Worm (Caenorhabditis elegans): ENCODE data around the gene tag-322.

tag-322 gene

DNA sequence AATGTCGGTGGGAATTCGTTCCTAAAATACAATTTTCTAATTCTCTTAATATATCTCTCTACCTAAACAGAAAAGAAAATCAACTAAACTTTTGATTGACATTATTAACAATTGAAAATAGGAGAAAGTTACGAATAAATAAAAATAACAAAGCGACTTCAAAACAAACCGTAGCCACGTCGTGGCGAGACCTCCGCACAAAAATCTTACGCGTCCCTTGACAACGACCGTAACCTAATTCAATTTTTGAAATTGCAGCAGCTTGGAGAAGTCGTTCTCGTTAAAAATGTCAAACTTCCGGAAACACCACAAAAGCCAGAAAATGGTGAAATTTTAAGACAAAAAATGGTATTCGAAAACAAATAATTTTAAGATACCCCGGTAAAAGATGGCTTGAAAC, 21.0 kb downstream of the tag-322 start:
- TF ChIP-seq tbx-2 (tag; optimal IDR thresholded peaks at IDR 0.05): no peak
- no peak for TF ChIP-seq unc-55 (GFP tag; optimal IDR thresholded peaks at IDR 0.05)
- TF ChIP-seq ceh-48 (tag; optimal IDR thresholded peaks at IDR 0.05): no peak
- TF ChIP-seq pha-4 (tag; optimal IDR thresholded peaks at IDR 0.05): no peak
- no peak for TF ChIP-seq dve-1 (tag; optimal IDR thresholded peaks at IDR 0.05)

ce11 chrIV:7763748-7764147, 21.6 kb downstream of the tag-322 start, which contains the start of the genes C46A5.6 and C46A5.1:
Gene C46A5.6 (minus strand): TSS chrIV:7763848.
Gene C46A5.1 (plus strand): TSS chrIV:7763931.
- TF ChIP-seq hlh-13 (GFP tag; optimal IDR thresholded peaks at IDR 0.05) (no peak), lin-11 (tag; optimal IDR thresholded peaks at IDR 0.05) (no peak), ceh-48 (tag; optimal IDR thresholded peaks at IDR 0.05) (no peak), unc-42 (tag; optimal IDR thresholded peaks at IDR 0.05) (no peak)

DNA sequence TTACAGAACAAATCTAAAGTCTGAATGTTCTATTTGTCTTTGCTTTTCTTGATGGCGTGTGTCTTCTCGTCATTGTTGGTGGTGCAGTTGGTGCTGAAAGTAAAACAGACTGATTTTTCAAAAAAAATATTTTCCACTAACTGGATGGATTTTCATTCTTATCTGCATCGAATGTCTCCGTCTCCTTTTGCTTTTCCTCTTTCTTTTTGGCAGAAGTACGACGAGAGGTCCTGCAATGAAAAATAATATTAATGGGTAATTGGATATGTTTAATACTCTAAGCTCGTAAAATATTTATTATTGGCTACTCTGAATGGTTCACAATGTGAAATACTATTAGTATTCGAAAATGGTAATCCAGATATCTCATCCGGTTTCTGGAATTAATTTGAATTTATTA, 25.2 kb downstream of the tag-322 start, which contains the start of gene del-7:
del-7 (plus strand) TSS at position 301 of the 400 bp plus-strand sequence.
- no peak for TF ChIP-seq ahr-1 (tag; optimal IDR thresholded peaks at IDR 0.05)
- no peak for TF ChIP-seq tbx-2 (tag; optimal IDR thresholded peaks at IDR 0.05)
- TF ChIP-seq nfya-1 (tag; optimal IDR thresholded peaks at IDR 0.05): no peak
- TF ChIP-seq sox-4 (tag; optimal IDR thresholded peaks at IDR 0.05): no peak
- no peak for TF ChIP-seq hlh-8 (tag; optimal IDR thresholded peaks at IDR 0.05)
- TF ChIP-seq elt-4 (tag; optimal IDR thresholded peaks at IDR 0.05): no peak
- TF ChIP-seq zip-5 (tag; optimal IDR thresholded peaks at IDR 0.05): no peak
- TF ChIP-seq unc-86 (tag; optimal IDR thresholded peaks at IDR 0.05): no peak

DNA sequence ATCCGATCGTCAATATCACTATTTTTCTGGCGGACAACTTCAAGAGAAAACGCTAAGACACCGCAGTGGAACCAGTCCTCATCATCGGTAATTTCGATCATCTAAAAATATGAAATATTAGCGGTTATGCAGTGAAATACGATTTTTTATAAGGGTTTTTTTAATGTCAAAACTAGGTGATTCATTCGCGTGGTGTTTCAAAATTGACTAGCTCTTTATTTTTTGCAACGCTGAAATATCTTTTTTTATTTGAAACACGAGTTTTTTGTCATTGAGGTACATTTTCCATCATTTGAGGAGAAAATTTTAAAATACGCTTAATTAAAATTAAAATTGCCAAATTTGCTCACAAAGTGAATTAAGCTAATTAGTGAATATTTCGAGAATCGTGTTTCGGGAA, 25.8 kb downstream of the tag-322 start, which contains the start of gene dsb-3:
dsb-3 (minus strand) TSS at position 101 of the 400 bp plus-strand sequence.
- no peak for TF ChIP-seq ttx-3 (tag; optimal IDR thresholded peaks at IDR 0.05)
- no peak for TF ChIP-seq nhr-11 (tag; optimal IDR thresholded peaks at IDR 0.05)
- no peak for TF ChIP-seq pag-3 (tag; optimal IDR thresholded peaks at IDR 0.05; ENCODE audit: borderline replicate concordance)
- no peak for TF ChIP-seq sox-4 (tag; optimal IDR thresholded peaks at IDR 0.05)
- TF ChIP-seq dve-1 (tag; optimal IDR thresholded peaks at IDR 0.05): no peak
- no peak for TF ChIP-seq hlh-13 (GFP tag; optimal IDR thresholded peaks at IDR 0.05)
- TF ChIP-seq ceh-6 (GFP tag; optimal IDR thresholded peaks at IDR 0.05): no peak
- TF ChIP-seq C38D4.7 (GFP tag; optimal IDR thresholded peaks at IDR 0.05): no peak
- TF ChIP-seq pha-4 (tag; optimal IDR thresholded peaks at IDR 0.05): no peak
- TF ChIP-seq ceh-22 (tag; optimal IDR thresholded peaks at IDR 0.05): no peak
- no peak for TF ChIP-seq C08G9.2 (tag; optimal IDR thresholded peaks at IDR 0.05)
- no peak for TF ChIP-seq ahr-1 (tag; optimal IDR thresholded peaks at IDR 0.05)
- TF ChIP-seq tbx-2 (tag; optimal IDR thresholded peaks at IDR 0.05): no peak
- TF ChIP-seq sdc-2 (tag; optimal IDR thresholded peaks at IDR 0.05): no peak
- no peak for TF ChIP-seq che-1 (tag; optimal IDR thresholded peaks at IDR 0.05)
- TF ChIP-seq ceh-45 (GFP tag; IDR thresholded peaks at IDR 0.05): no peak
- TF ChIP-seq dmd-4 (tag; optimal IDR thresholded peaks at IDR 0.05; ENCODE audit: borderline replicate concordance): no peak
- TF ChIP-seq ceh-9 (tag; optimal IDR thresholded peaks at IDR 0.05): no peak

- TF ChIP-seq C38D4.7 (GFP tag; optimal IDR thresholded peaks at IDR 0.05) (no peak), ceh-22 (tag; optimal IDR thresholded peaks at IDR 0.05) (no peak), F13H6.1 (tag; optimal IDR thresholded peaks at IDR 0.05) (no peak)
These were observed 28.1 kb downstream of the tag-322 start, which contains the start of gene C46A5.4 for ce11 chrIV:7757245-7757644. Gene C46A5.4 (minus strand): TSS chrIV:7757345.

DNA sequence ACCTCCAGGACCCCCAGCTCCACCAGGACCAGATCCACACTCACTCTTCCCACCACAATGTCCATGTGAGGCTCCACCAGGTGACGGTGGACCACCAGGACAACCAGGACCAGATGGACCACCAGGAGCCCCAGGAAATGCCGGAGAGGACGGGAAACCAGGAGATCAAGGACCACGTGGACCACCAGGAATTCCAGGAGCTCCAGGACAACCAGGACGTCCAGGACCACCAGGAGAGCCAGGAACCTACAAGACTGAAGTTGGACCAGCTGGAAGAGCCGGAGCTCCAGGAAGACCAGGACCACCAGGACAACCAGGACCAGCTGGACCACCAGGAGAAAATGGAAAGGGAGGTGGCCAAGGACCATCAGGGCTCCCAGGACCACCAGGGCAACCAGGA, 31.2 kb downstream of the tag-322 start:
- no peak for TF ChIP-seq hlh-13 (GFP tag; optimal IDR thresholded peaks at IDR 0.05)
- peak; percentile 56 for TF ChIP-seq mec-3 (tag; optimal IDR thresholded peaks at IDR 0.05; ENCODE audit: borderline replicate concordance)

DNA sequence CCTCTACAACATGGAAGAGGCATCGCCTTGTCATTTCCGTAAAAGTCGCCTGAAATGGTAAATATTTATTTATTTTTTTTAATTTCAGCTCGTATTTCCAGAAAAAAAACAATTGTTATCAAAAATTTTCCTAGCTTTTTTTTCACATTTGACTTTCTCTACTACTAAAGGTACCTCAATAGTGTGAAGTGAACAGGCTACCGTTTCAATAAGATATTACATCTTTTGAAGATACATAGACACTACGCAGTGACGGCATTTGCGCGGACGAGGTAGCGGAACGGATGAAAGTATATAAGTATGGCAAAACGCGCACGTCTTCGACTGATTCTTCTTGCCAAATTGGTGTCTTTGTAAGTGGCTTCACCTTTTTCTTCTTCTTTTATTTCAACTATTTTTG, 32.2 kb downstream of the tag-322 start, which contains the start of gene col-14:
col-14 (plus strand) TSS at position 301 of the 400 bp plus-strand sequence.
- TF ChIP-seq nhr-232 (tag; optimal IDR thresholded peaks at IDR 0.05) (no peak), Y22D7AL.16 (tag; optimal IDR thresholded peaks at IDR 0.05) (no peak), pat-9 (tag; optimal IDR thresholded peaks at IDR 0.05) (no peak), unc-3 (GFP tag; conservative IDR thresholded peaks at IDR 0.05) (no peak), unc-3 (tag; optimal IDR thresholded peaks at IDR 0.05) (no peak), T23F11.4 (GFP tag; optimal IDR thresholded peaks at IDR 0.05) (no peak), odd-2 (tag; optimal IDR thresholded peaks at IDR 0.05) (no peak), ttx-3 (tag; optimal IDR thresholded peaks at IDR 0.05) (no peak), sdc-2 (tag; optimal IDR thresholded peaks at IDR 0.05) (no peak), ceh-9 (tag; optimal IDR thresholded peaks at IDR 0.05) (no peak), ceh-19 (GFP tag; optimal IDR thresholded peaks at IDR 0.05) (no peak), nhr-11 (tag; optimal IDR thresholded peaks at IDR 0.05) (no peak), rnt-1 (tag; optimal IDR thresholded peaks at IDR 0.05) (no peak), gmeb-2 (tag; optimal IDR thresholded peaks at IDR 0.05) (no peak), hlh-13 (GFP tag; optimal IDR thresholded peaks at IDR 0.05) (no peak)

Measured in whole organism, late embryonic.